Worm (Caenorhabditis elegans): ENCODE measurements around the gene irld-48.
A peak's percentile ranks its signal among the peaks of the same experiment; 100 is the strongest.

The irld-48 gene

DNA sequence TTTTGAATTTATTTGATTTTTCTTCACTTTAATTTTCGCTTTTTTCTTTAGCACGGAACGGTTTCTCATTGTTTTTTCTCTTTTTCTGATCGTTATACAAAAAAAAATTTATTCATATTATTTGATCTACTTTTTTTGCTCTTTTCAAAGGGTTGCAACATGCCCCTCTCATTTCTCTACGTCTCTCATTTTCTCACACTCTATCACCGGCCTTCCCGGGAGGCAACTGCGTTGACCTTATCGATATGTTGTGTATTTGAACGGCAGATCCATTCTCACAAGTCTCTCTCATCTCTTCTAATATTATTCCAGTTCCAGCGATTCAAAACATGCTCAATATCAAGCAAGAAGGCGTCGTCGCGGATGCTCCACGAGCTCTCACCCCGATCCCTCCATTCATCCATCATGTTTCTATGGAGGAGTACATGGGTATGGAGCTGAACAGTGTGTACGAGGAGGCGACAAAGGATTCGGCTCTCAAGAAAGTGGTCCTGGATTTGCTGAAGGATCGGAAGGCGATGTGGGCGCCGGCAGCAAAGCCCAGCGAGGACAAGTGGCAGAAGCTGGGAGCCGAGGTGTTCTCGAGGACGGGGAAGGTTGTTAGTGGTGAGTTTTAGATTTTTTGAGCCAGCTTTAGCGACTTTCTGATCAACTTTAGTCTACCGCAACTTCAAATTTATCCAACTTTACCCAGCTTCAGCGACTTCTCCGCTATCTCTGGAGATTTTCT, 44.8 kb downstream of the irld-48 start, which contains the start of gene lido-9:
Gene lido-9 (plus strand): TSS at position 234 of the 730 bp plus-strand sequence.
- TF ChIP-seq cnd-1 (tag; optimal IDR thresholded peaks at IDR 0.05) (peak; percentile 24), ceh-83 (GFP tag; optimal IDR thresholded peaks at IDR 0.05) (peak; percentile 19), snpc-4 (tag; optimal IDR thresholded peaks at IDR 0.05) (no peak)

DNA sequence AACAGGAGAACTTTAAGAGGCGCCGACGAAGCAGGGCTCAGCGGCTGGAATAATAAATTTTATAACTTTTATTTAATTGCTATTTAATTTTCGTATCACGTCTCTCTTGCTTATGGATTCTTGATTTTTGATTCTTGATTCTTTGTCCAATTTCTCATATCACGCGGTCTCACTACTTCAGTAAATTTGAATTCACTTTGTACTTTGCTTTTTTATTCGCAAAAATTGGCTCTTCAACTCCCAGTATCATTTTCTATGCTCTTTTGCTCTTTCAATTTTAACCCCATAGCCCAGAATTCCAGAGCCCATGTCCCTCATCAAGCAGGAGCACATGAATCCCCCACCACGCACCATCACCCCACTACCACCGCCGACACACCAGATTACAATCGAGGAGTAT, 46.3 kb downstream of the irld-48 start, which contains the start of gene lido-10:
Gene lido-10 (plus strand): TSS at position 301 of the 400 bp plus-strand sequence.
- TF ChIP-seq pha-4 (tag; optimal IDR thresholded peaks at IDR 0.05) (no peak), lsy-2 (tag; optimal IDR thresholded peaks at IDR 0.05) (no peak), drap-1 (GFP tag; optimal IDR thresholded peaks at IDR 0.05) (no peak), unc-62 (GFP tag; optimal IDR thresholded peaks at IDR 0.05) (no peak), cnd-1 (tag; optimal IDR thresholded peaks at IDR 0.05) (no peak), elt-3 (tag; optimal IDR thresholded peaks at IDR 0.05) (no peak), nhr-2 (tag; optimal IDR thresholded peaks at IDR 0.05) (no peak), lin-13 (tag; optimal IDR thresholded peaks at IDR 0.05) (no peak)

DNA sequence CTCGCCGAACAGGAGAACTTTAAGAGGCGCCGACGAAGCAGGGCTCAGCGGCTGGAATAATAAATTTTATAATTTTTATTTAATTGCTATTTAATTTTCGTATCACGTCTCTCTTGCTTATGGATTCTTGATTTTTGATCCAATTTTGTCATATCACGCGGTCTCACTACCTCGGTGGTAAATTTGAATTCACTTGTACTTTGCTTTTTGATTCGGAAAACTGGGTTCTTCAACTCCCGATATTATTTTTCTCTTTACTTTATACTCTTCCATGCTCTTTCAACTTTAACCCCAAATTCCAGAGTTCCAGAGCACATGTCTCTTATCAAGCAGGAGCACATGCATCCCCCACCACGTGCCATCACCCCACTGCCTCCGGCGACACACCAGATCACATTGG, 47.8 kb downstream of the irld-48 start, which contains the start of gene lido-11:
Gene lido-11 (plus strand): TSS at position 301 of the 400 bp plus-strand sequence.
- TF ChIP-seq ceh-83 (GFP tag; optimal IDR thresholded peaks at IDR 0.05), result no peak
- no peak for TF ChIP-seq unc-120 (tag; optimal IDR thresholded peaks at IDR 0.05; ENCODE audit: poor library complexity, severe bottlenecking)
- TF ChIP-seq sptf-1 (tag; optimal IDR thresholded peaks at IDR 0.05), result no peak
- TF ChIP-seq lin-13 (tag; optimal IDR thresholded peaks at IDR 0.05), result no peak
- TF ChIP-seq bed-3 (GFP tag; optimal IDR thresholded peaks at IDR 0.05), result no peak

DNA sequence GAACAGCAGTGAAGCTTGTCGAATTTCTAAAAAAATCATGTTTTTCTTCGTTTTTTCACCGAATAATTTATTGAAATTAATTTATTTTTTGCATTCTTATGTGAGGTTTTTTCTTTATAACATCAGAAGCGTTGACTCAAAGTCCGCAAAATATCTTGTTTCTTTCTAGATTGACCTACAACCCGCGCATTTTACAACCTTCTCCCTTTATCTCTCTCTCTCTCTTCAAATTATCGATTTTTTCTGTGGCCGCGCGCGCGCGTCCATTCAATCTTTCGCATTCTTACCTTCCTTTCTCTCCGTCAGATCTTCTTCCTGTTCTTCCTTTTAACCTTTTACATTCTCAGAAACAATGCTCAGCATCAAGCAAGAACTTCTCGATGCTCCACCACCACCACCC, 49.6 kb downstream of the irld-48 start, which contains the start of gene lido-12:
Gene lido-12 (plus strand): TSS at position 301 of the 400 bp plus-strand sequence.
- TF ChIP-seq ceh-39 (tag; optimal IDR thresholded peaks at IDR 0.05) (no peak), zip-8 (tag; optimal IDR thresholded peaks at IDR 0.05) (no peak), nhr-237 (tag; optimal IDR thresholded peaks at IDR 0.05) (no peak), ztf-11 (tag; optimal IDR thresholded peaks at IDR 0.05) (no peak), ces-1 (GFP tag; optimal IDR thresholded peaks at IDR 0.05) (no peak), lin-13 (tag; optimal IDR thresholded peaks at IDR 0.05) (no peak), elt-1 (tag; optimal IDR thresholded peaks at IDR 0.05; ENCODE audit: borderline replicate concordance, insufficient read depth) (no peak), blmp-1 (tag; optimal IDR thresholded peaks at IDR 0.05) (no peak), lsy-2 (tag; optimal IDR thresholded peaks at IDR 0.05) (no peak), nhr-2 (tag; optimal IDR thresholded peaks at IDR 0.05) (no peak), unc-39 (tag; optimal IDR thresholded peaks at IDR 0.05) (no peak), nhr-76 (tag; optimal IDR thresholded peaks at IDR 0.05) (no peak), ceh-83 (GFP tag; optimal IDR thresholded peaks at IDR 0.05) (no peak), sptf-1 (tag; optimal IDR thresholded peaks at IDR 0.05) (no peak), flh-1 (GFP tag; optimal IDR thresholded peaks at IDR 0.05) (no peak)

Measured in whole organism, mixed stage, embryonic.